Fruit fly (Drosophila melanogaster) Kc167 (cell line): Measurements from ENCODE around the gene Orct2.
A peak's percentile ranks its signal among the peaks of the same experiment; 100 is the strongest.

Experiments used
- Myc ChIP-seq: fragments of >200 bp; optimal IDR thresholded peaks from 2 replicates; lab custom pipeline; 2017; ENCODE audit warnings: missing external identifiers
- Sin3A ChIP-seq: fragments of >200 bp; optimal IDR thresholded peaks from 2 replicates; lab custom pipeline; 2018; ENCODE audit warnings: missing external identifiers
- h ChIP-seq: fragments of >200 bp; optimal IDR thresholded peaks from 3 replicates; lab custom pipeline; 2018; ENCODE audit warnings: missing external identifiers
- insv ChIP-seq: fragments of >200 bp; optimal IDR thresholded peaks from 3 replicates; lab custom pipeline; 2018; ENCODE audit warnings: missing external identifiers
- psq ChIP-seq: fragments of >200 bp; optimal IDR thresholded peaks from 2 replicates; lab custom pipeline; 2017; ENCODE audit warnings: missing external identifiers
- ttk ChIP-seq: sonication (Bioruptor generic); optimal IDR thresholded peaks from 2 replicates; lab custom pipeline; 2017; ENCODE audit warnings: missing external identifiers

Orct2 gene

dm6 chr3R:24272775-24273290 lies at the start of gene Orct2:
Gene Orct2 (plus strand): TSS chr3R:24273029.
- TF ChIP-seq psq (lab: Kevin White, UChicago), result no peak
- no peak for TF ChIP-seq Myc (lab: Kevin White, UChicago)
- TF ChIP-seq h (lab: Kevin White, UChicago), result no peak
- no peak for TF ChIP-seq insv (lab: Kevin White, UChicago)
- no peak for TF ChIP-seq ttk (lab: Kevin White, UChicago)
- TF ChIP-seq Sin3A, result no peak

- TF ChIP-seq h (lab: Kevin White, UChicago) (no peak), Myc (lab: Kevin White, UChicago) (no peak), psq (lab: Kevin White, UChicago) (no peak), insv (lab: Kevin White, UChicago) (no peak), Sin3A (no peak), ttk (lab: Kevin White, UChicago) (no peak)
These were observed 46.1 kb upstream of the Orct2 start, which contains the start of the genes Spps and CG13609 for dm6 chr3R:24226744-24227143. Gene Spps (minus strand): TSS chr3R:24226934. Gene CG13609 (plus strand): TSS chr3R:24227023.

dm6 chr3R:24228675-24229074 lies 44.2 kb upstream of the Orct2 start, which contains the start of gene Acp95EF:
Gene Acp95EF (plus strand): TSS chr3R:24228975.
- no peak for TF ChIP-seq insv (lab: Kevin White, UChicago)
- TF ChIP-seq ttk (lab: Kevin White, UChicago), result no peak

dm6 chr3R:24229870-24230422 lies 42.9 kb upstream of the Orct2 start, which contains the start of gene Spase22-23:
Gene Spase22-23 (minus strand): TSS chr3R:24230035.
- TF ChIP-seq insv (lab: Kevin White, UChicago) (no peak), psq (lab: Kevin White, UChicago) (no peak), ttk (lab: Kevin White, UChicago) (no peak), Myc (lab: Kevin White, UChicago) (no peak), h (lab: Kevin White, UChicago) (no peak), Sin3A (no peak)

- TF ChIP-seq Myc (lab: Kevin White, UChicago), result no peak
- no peak for TF ChIP-seq psq (lab: Kevin White, UChicago)
- no peak for TF ChIP-seq Sin3A
- no peak for TF ChIP-seq h (lab: Kevin White, UChicago)
- no peak for TF ChIP-seq insv (lab: Kevin White, UChicago)
- no peak for TF ChIP-seq ttk (lab: Kevin White, UChicago)
These were observed 42.2 kb upstream of the Orct2 start, which contains the start of gene mask for dm6 chr3R:24230423-24231205. Gene mask (plus strand): TSS chr3R:24230562.

dm6 chr3R:24231206-24231502 lies 41.7 kb upstream of the Orct2 start:
- TF ChIP-seq psq (lab: Kevin White, UChicago), result peak; percentile 62
- no peak for TF ChIP-seq Myc (lab: Kevin White, UChicago)
- no peak for TF ChIP-seq h (lab: Kevin White, UChicago)

- peak; percentile 90 for TF ChIP-seq ttk (lab: Kevin White, UChicago)
- no peak for TF ChIP-seq psq (lab: Kevin White, UChicago)
These were observed 40.9 kb upstream of the Orct2 start for dm6 chr3R:24231914-24232313.

dm6 chr3R:24233366-24234161 lies 39.3 kb upstream of the Orct2 start:
- no peak for TF ChIP-seq Myc (lab: Kevin White, UChicago)
- no peak for TF ChIP-seq psq (lab: Kevin White, UChicago)
- TF ChIP-seq insv (lab: Kevin White, UChicago), result no peak
- no peak for TF ChIP-seq ttk (lab: Kevin White, UChicago)
- no peak for TF ChIP-seq h (lab: Kevin White, UChicago)
- TF ChIP-seq Sin3A, result no peak

- TF ChIP-seq psq (lab: Kevin White, UChicago), result peak; percentile 53
- TF ChIP-seq h (lab: Kevin White, UChicago), result no peak
These were observed 38.7 kb upstream of the Orct2 start for dm6 chr3R:24234162-24234529.

- TF ChIP-seq ttk (lab: Kevin White, UChicago) (no peak), h (lab: Kevin White, UChicago) (no peak), Sin3A (no peak), insv (lab: Kevin White, UChicago) (no peak), Myc (lab: Kevin White, UChicago) (no peak), psq (lab: Kevin White, UChicago) (no peak)
These were observed 38.1 kb upstream of the Orct2 start for dm6 chr3R:24234721-24235120.

- no peak for TF ChIP-seq Sin3A
- TF ChIP-seq Myc (lab: Kevin White, UChicago), result no peak
- no peak for TF ChIP-seq insv (lab: Kevin White, UChicago)
- no peak for TF ChIP-seq h (lab: Kevin White, UChicago)
- no peak for TF ChIP-seq psq (lab: Kevin White, UChicago)
- TF ChIP-seq ttk (lab: Kevin White, UChicago), result no peak
These were observed 20.3 kb upstream of the Orct2 start, which contains the start of gene beta-PheRS for dm6 chr3R:24252494-24252893. Gene beta-PheRS (minus strand): TSS chr3R:24252679.
